Worm (Caenorhabditis elegans): ENCODE results near the gene epg-4.
A peak's percentile ranks its signal among the peaks of the same experiment; 100 is the strongest.

Gene epg-4

DNA sequence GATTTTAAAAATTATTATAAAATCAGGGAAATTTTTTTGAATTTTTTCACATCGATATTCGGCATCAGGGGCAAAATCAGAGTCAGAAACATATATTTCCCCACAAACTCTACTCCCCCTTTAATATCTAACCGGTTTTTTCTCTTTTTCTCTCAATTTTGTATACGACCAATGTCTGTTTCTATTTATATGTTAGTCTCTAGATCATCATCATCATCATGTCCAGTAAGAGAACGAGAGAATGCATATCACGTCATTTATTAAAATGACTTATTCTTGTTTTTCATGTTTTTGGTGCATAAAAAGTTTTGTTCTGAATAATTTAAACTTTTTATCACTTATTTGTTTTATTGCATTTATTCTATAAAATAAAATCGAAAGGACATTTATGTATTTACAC lies 29.4 kb upstream of the epg-4 start:
- TF ChIP-seq hlh-1 (tag; optimal IDR thresholded peaks at IDR 0.05) = no peak

- TF ChIP-seq unc-62 (GFP tag; optimal IDR thresholded peaks at IDR 0.05) (peak; percentile 76), unc-120 (tag; optimal IDR thresholded peaks at IDR 0.05; ENCODE audit: poor library complexity, severe bottlenecking) (peak; percentile 69), sptf-1 (tag; optimal IDR thresholded peaks at IDR 0.05) (peak; percentile 9), M03D4.4 (tag; optimal IDR thresholded peaks at IDR 0.05) (no peak), blmp-1 (tag; optimal IDR thresholded peaks at IDR 0.05) (no peak), ztf-11 (tag; optimal IDR thresholded peaks at IDR 0.05) (no peak), bed-3 (GFP tag; optimal IDR thresholded peaks at IDR 0.05) (no peak), lsy-2 (tag; optimal IDR thresholded peaks at IDR 0.05) (peak; percentile 79), mep-1 (tag; optimal IDR thresholded peaks at IDR 0.05) (no peak), nhr-28 (tag; optimal IDR thresholded peaks at IDR 0.05) (no peak), nhr-2 (tag; optimal IDR thresholded peaks at IDR 0.05) (peak; percentile 31), unc-39 (tag; optimal IDR thresholded peaks at IDR 0.05) (no peak), zip-8 (tag; optimal IDR thresholded peaks at IDR 0.05) (no peak), nhr-12 (tag; optimal IDR thresholded peaks at IDR 0.05) (no peak), ces-1 (GFP tag; optimal IDR thresholded peaks at IDR 0.05) (peak; percentile 99), mls-2 (tag; optimal IDR thresholded peaks at IDR 0.05) (no peak), pha-4 (tag; optimal IDR thresholded peaks at IDR 0.05) (peak; percentile 57), ham-2 (GFP tag; optimal IDR thresholded peaks at IDR 0.05) (peak; percentile 80), hlh-1 (tag; optimal IDR thresholded peaks at IDR 0.05) (peak; percentile 42), lin-13 (tag; optimal IDR thresholded peaks at IDR 0.05) (no peak), nhr-76 (tag; optimal IDR thresholded peaks at IDR 0.05) (no peak), sem-2 (GFP tag; optimal IDR thresholded peaks at IDR 0.05) (no peak), drap-1 (GFP tag; optimal IDR thresholded peaks at IDR 0.05) (no peak), ceh-43 (GFP tag; optimal IDR thresholded peaks at IDR 0.05) (no peak), flh-1 (GFP tag; optimal IDR thresholded peaks at IDR 0.05) (no peak), mab-5 (tag; optimal IDR thresholded peaks at IDR 0.05) (no peak), ceh-39 (tag; optimal IDR thresholded peaks at IDR 0.05) (peak; percentile 42), nhr-237 (tag; optimal IDR thresholded peaks at IDR 0.05) (peak; percentile 87), elt-3 (tag; optimal IDR thresholded peaks at IDR 0.05) (peak; percentile 68)
These were observed 28.2 kb upstream of the epg-4 start, which contains the start of gene ogt-1 for ce11 chrIII:7153747-7154238. ogt-1 (minus strand) TSS chrIII:7153797.

ce11 chrIII:7154526-7154925 lies 27.4 kb upstream of the epg-4 start:
- TF ChIP-seq mab-5 (tag; optimal IDR thresholded peaks at IDR 0.05) = no peak
- peak; percentile 13 for TF ChIP-seq ces-1 (GFP tag; optimal IDR thresholded peaks at IDR 0.05)
- TF ChIP-seq snpc-4 (tag; optimal IDR thresholded peaks at IDR 0.05) = no peak
- no peak for TF ChIP-seq ham-2 (GFP tag; optimal IDR thresholded peaks at IDR 0.05)
- no peak for TF ChIP-seq nhr-28 (tag; optimal IDR thresholded peaks at IDR 0.05)
- no peak for TF ChIP-seq ztf-11 (tag; optimal IDR thresholded peaks at IDR 0.05)
- no peak for TF ChIP-seq nhr-237 (tag; optimal IDR thresholded peaks at IDR 0.05)
- no peak for TF ChIP-seq zip-8 (tag; optimal IDR thresholded peaks at IDR 0.05)

- no peak for TF ChIP-seq ceh-43 (GFP tag; optimal IDR thresholded peaks at IDR 0.05)
- TF ChIP-seq nhr-2 (tag; optimal IDR thresholded peaks at IDR 0.05) = peak; percentile 52
- no peak for TF ChIP-seq ceh-83 (GFP tag; optimal IDR thresholded peaks at IDR 0.05)
- TF ChIP-seq mab-5 (tag; optimal IDR thresholded peaks at IDR 0.05) = no peak
- TF ChIP-seq unc-120 (tag; optimal IDR thresholded peaks at IDR 0.05; ENCODE audit: poor library complexity, severe bottlenecking) = peak; percentile 95
- TF ChIP-seq mls-2 (tag; optimal IDR thresholded peaks at IDR 0.05) = peak; percentile 84
- TF ChIP-seq flh-1 (GFP tag; optimal IDR thresholded peaks at IDR 0.05) = no peak
- peak; percentile 75 for TF ChIP-seq unc-62 (GFP tag; optimal IDR thresholded peaks at IDR 0.05)
- no peak for TF ChIP-seq cnd-1 (tag; optimal IDR thresholded peaks at IDR 0.05)
- TF ChIP-seq lin-13 (tag; optimal IDR thresholded peaks at IDR 0.05) = no peak
- no peak for TF ChIP-seq nhr-28 (tag; optimal IDR thresholded peaks at IDR 0.05)
- peak; percentile 65 for TF ChIP-seq ztf-11 (tag; optimal IDR thresholded peaks at IDR 0.05)
- no peak for TF ChIP-seq elt-3 (tag; optimal IDR thresholded peaks at IDR 0.05)
- TF ChIP-seq blmp-1 (tag; optimal IDR thresholded peaks at IDR 0.05) = no peak
- TF ChIP-seq nhr-76 (tag; optimal IDR thresholded peaks at IDR 0.05) = no peak
- TF ChIP-seq hlh-1 (tag; optimal IDR thresholded peaks at IDR 0.05) = peak; percentile 78
- peak; percentile 1 for TF ChIP-seq tbx-8 (GFP tag; optimal IDR thresholded peaks at IDR 0.05)
- peak; percentile 77 for TF ChIP-seq mep-1 (tag; optimal IDR thresholded peaks at IDR 0.05)
- no peak for TF ChIP-seq zip-8 (tag; optimal IDR thresholded peaks at IDR 0.05)
- no peak for TF ChIP-seq sem-2 (GFP tag; optimal IDR thresholded peaks at IDR 0.05)
- TF ChIP-seq ceh-39 (tag; optimal IDR thresholded peaks at IDR 0.05) = peak; percentile 70
- TF ChIP-seq snpc-4 (tag; optimal IDR thresholded peaks at IDR 0.05) = no peak
- peak; percentile 13 for TF ChIP-seq M03D4.4 (tag; optimal IDR thresholded peaks at IDR 0.05)
- TF ChIP-seq pha-4 (tag; optimal IDR thresholded peaks at IDR 0.05) = peak; percentile 73
- peak; percentile 86 for TF ChIP-seq nhr-237 (tag; optimal IDR thresholded peaks at IDR 0.05)
- TF ChIP-seq drap-1 (GFP tag; optimal IDR thresholded peaks at IDR 0.05) = peak; percentile 47
- TF ChIP-seq ces-1 (GFP tag; optimal IDR thresholded peaks at IDR 0.05) = peak; percentile 80
- TF ChIP-seq sptf-1 (tag; optimal IDR thresholded peaks at IDR 0.05) = peak; percentile 76
- TF ChIP-seq lin-32 (GFP tag; optimal IDR thresholded peaks at IDR 0.05) = no peak
- TF ChIP-seq nhr-12 (tag; optimal IDR thresholded peaks at IDR 0.05) = no peak
- no peak for TF ChIP-seq elt-1 (tag; optimal IDR thresholded peaks at IDR 0.05; ENCODE audit: borderline replicate concordance, insufficient read depth)
- no peak for TF ChIP-seq unc-39 (tag; optimal IDR thresholded peaks at IDR 0.05)
- TF ChIP-seq ham-2 (GFP tag; optimal IDR thresholded peaks at IDR 0.05) = peak; percentile 71
- peak; percentile 72 for TF ChIP-seq lsy-2 (tag; optimal IDR thresholded peaks at IDR 0.05)
- peak; percentile 20 for TF ChIP-seq bed-3 (GFP tag; optimal IDR thresholded peaks at IDR 0.05)
These were observed 26.3 kb upstream of the epg-4 start for ce11 chrIII:7155631-7156030.
